Worm (Caenorhabditis elegans): ENCODE data around the gene Y56A3A.33.

- TF ChIP-seq unc-39 (tag; optimal IDR thresholded peaks at IDR 0.05) = no peak
- TF ChIP-seq gei-8 (GFP tag; optimal IDR thresholded peaks at IDR 0.05) = no peak
- no peak for TF ChIP-seq mes-2 (tag; optimal IDR thresholded peaks at IDR 0.05; ENCODE audit: poor library complexity, severe bottlenecking)
- TF ChIP-seq ces-1 (GFP tag; optimal IDR thresholded peaks at IDR 0.05) = no peak
- no peak for TF ChIP-seq lin-39 (tag; optimal IDR thresholded peaks at IDR 0.05)
- no peak for TF ChIP-seq nhr-11 (tag; optimal IDR thresholded peaks at IDR 0.05)
- TF ChIP-seq egl-27 (tag; optimal IDR thresholded peaks at IDR 0.05) = no peak
- TF ChIP-seq nhr-237 (tag; optimal IDR thresholded peaks at IDR 0.05) = no peak
Observed at ce11 chrIII:12013718-12014117, 11.0 kb upstream of the Y56A3A.33 start.
